Fruit fly (Drosophila melanogaster) whole organism, embryonic: ENCODE results near the gene CG34267.

Experiments used
- Lhr ChIP-seq: fragments of 200-800 bp; sonication (Bioruptor generic); optimal IDR thresholded peaks from 3 replicates; lab custom pipeline; 2017; ENCODE audit warnings: mild to moderate bottlenecking, missing biosample characterization, missing genetic modification reagents, missing genetic modification characterization
- fru ChIP-seq: fragments of >200 bp; optimal IDR thresholded peaks from 2 replicates; lab custom pipeline; 2017
- run ChIP-seq: fragments of 200-800 bp; sonication (Bioruptor generic); optimal IDR thresholded peaks from 3 replicates; lab custom pipeline; 2018; ENCODE audit warnings: missing biosample characterization, mild to moderate bottlenecking, missing genetic modification characterization

dm6 chr3L:505782-506408, 5.6 kb upstream of the CG34267 start:
- peak; percentile 91 for TF ChIP-seq Lhr (GFP tag; lab: Kevin White, UChicago)
- no peak for TF ChIP-seq run (tag; lab: Kevin White, UChicago)
- no peak for TF ChIP-seq fru (lab: Kevin White, UChicago)
